Fruit fly (Drosophila melanogaster) whole organism, pupa: Measurements from ENCODE around the gene CG32023.

Source experiments
- CG12605 ChIP-seq: fragments of 200-800 bp; sonication (Bioruptor generic); IDR thresholded peaks from 2 replicates; pipeline ENCODE4 v1.3.6; 2022; ENCODE audit warnings: missing biosample characterization, missing genetic modification characterization
- CG32121 ChIP-seq: fragments of 200-800 bp; sonication (Bioruptor generic); IDR thresholded peaks from 2 replicates; pipeline ENCODE4 v1.3.6; 2022; ENCODE audit warnings: missing biosample characterization, missing genetic modification characterization
- CG4496 ChIP-seq: fragments of 200-800 bp; sonication (Bioruptor generic); IDR thresholded peaks from 3 replicates; pipeline ENCODE4 v1.3.6; 2022; ENCODE audit warnings: missing biosample characterization, missing genetic modification characterization

DNA sequence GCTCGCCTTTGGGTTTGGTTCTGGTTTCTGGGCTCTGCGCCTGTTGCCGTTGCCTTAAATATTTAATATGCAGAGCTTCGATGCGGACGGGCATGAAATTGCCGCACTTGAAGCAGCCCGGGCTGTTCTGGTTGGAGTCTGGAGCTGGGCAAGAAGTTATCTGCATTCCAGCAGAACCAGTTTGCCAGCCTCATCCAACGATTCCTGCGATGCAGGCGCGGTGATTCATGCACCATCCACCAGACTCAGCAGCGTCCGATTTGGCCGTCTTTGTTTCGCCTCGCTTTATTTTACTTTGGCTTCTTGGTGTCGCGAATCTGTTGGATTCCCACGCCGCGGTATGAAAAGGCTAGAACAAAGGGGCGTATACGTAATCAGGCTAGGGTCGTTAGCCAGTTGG, 15.5 kb upstream of the CG32023 start:
- TF ChIP-seq CG4496 (GFP tag; lab: Robert Waterston, UW) (no peak), CG32121 (GFP tag; lab: Robert Waterston, UW) (no peak), CG12605 (GFP tag; lab: Robert Waterston, UW) (no peak)
